Worm (Caenorhabditis elegans): ENCODE measurements around the gene Y57G11C.499.
"Not testable (repeated sequence)": the region's sequence is repeated elsewhere in the genome, so short reads cannot be mapped to it uniquely, and the experiment has no call there.

The Y57G11C.499 gene

DNA sequence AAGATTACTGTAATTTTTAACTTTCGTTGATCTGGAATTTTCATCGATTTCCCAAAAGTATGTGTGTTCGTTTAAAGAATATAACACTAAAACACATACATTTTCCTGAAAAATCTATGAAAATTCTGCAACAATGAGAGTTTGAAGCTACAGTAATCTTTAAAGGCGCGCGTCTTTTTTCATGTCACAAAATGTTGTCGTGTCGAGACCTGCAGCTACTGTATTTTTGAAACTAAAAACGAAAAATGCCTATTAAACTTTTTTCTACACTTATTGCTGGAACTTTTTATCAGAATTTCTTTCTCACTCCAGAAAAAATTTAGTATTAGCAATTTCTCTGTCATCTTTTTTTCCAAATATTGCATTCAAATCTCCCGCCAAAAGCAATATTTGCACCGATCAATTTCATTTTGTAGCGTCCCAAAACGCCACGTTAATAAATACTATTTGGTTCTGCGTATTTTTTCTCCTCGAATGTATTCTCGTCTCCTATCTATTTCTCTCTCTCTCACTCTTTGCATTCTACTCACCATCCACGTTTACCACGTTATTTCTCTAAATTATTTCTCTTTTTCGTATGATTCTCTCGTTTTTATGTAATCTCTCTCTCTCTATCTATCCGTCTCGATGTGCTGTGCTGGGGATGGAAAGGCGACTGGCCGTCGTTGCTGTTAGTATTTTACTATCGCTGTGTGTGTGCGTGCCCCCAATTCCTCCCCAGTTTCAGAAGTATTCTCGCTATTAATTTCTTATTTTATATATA lies 31.8 kb upstream of the Y57G11C.499 start, which contains the start of gene melo-1 (continued):
- TF ChIP-seq snpc-4 (tag; optimal IDR thresholded peaks at IDR 0.05): peak; percentile 42
- TF ChIP-seq nhr-67 (tag; optimal IDR thresholded peaks at IDR 0.05): no peak
- TF ChIP-seq nhr-28 (tag; optimal IDR thresholded peaks at IDR 0.05): no peak
- TF ChIP-seq elt-3 (tag; optimal IDR thresholded peaks at IDR 0.05): no peak
- peak; percentile 48 for TF ChIP-seq elt-2 (tag; optimal IDR thresholded peaks at IDR 0.05)
- TF ChIP-seq aly-2 (tag; optimal IDR thresholded peaks at IDR 0.05): no peak
- no peak for TF ChIP-seq nhr-76 (tag; optimal IDR thresholded peaks at IDR 0.05)
- TF ChIP-seq hmg-11 (tag; optimal IDR thresholded peaks at IDR 0.05): peak; percentile 73

ce11 chrIV:14784481-14784880 lies 29.7 kb upstream of the Y57G11C.499 start, which contains the start of gene nlp-56:
Gene nlp-56, minus strand, starts transcription at chrIV:14784737.
- no peak for TF ChIP-seq lin-39 (tag; optimal IDR thresholded peaks at IDR 0.05)
- no peak for TF ChIP-seq pha-4 (tag; optimal IDR thresholded peaks at IDR 0.05)
- TF ChIP-seq mdl-1 (tag; optimal IDR thresholded peaks at IDR 0.05): no peak
- TF ChIP-seq nhr-28 (tag; optimal IDR thresholded peaks at IDR 0.05): no peak
- TF ChIP-seq elt-3 (tag; optimal IDR thresholded peaks at IDR 0.05): no peak
- TF ChIP-seq egl-5 (tag; optimal IDR thresholded peaks at IDR 0.05): no peak
- TF ChIP-seq ceh-16 (tag; optimal IDR thresholded peaks at IDR 0.05): no peak
- no peak for TF ChIP-seq nhr-25 (tag; optimal IDR thresholded peaks at IDR 0.05)
- no peak for TF ChIP-seq lin-15B (tag; optimal IDR thresholded peaks at IDR 0.05)
- no peak for TF ChIP-seq ztf-11 (tag; optimal IDR thresholded peaks at IDR 0.05)

DNA sequence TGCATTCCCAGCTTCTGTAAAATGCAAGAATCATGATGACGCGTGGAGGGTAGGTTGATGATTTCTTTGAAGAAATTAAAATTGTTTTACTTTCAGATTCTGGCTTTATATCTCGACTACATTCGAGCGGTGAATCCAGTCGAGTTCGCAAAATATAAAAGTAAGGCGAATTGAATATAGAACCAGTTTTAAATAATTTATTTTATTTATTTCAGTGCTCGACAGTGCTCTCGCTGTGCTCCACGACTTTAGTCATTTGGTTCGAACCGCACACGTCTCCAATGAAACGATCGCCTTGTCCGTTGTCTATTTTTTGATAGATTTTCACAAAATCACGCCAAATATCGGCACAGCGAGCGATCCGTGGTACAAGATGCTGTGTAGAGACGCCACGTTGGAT lies 27.5 kb upstream of the Y57G11C.499 start, which contains the start of gene Y57G11C.1130:
Y57G11C.1130 (plus strand) TSS at position 301 of the 400 bp plus-strand sequence.
- TF ChIP-seq nhr-12 (tag; optimal IDR thresholded peaks at IDR 0.05): no peak
- TF ChIP-seq nhr-25 (tag; optimal IDR thresholded peaks at IDR 0.05): no peak
- no peak for TF ChIP-seq lin-39 (tag; optimal IDR thresholded peaks at IDR 0.05)

ce11 chrIV:14781537-14781936 lies 26.8 kb upstream of the Y57G11C.499 start, which contains the start of gene Y57G11C.8:
Gene Y57G11C.8, plus strand, starts transcription at chrIV:14781837.
- TF ChIP-seq pqm-1 (tag; optimal IDR thresholded peaks at IDR 0.05) (no peak), nhr-12 (tag; optimal IDR thresholded peaks at IDR 0.05) (no peak), nhr-237 (tag; optimal IDR thresholded peaks at IDR 0.05) (no peak), ceh-82 (tag; optimal IDR thresholded peaks at IDR 0.05) (no peak), snpc-4 (tag; optimal IDR thresholded peaks at IDR 0.05) (no peak)

DNA sequence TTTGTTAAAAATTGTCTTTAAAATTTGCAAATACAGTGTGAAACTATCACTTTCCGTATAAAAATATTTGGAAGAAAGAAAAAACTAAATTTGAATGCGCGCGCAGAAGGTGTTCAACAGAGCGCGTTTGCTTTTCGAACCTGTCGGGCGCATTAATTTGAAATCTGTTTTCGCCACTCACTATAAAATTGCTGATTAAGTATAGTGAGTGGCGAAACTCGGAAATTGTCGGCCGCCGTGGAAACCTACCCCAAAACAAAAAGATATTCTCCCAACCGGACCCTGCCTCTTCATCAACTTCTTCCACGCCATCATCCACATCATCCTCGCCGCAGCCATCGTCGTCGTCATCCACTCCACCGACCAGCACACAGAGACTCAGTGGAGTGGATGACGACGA lies 25.8 kb upstream of the Y57G11C.499 start:
- peak; percentile 38 for TF ChIP-seq snpc-4 (tag; optimal IDR thresholded peaks at IDR 0.05)

DNA sequence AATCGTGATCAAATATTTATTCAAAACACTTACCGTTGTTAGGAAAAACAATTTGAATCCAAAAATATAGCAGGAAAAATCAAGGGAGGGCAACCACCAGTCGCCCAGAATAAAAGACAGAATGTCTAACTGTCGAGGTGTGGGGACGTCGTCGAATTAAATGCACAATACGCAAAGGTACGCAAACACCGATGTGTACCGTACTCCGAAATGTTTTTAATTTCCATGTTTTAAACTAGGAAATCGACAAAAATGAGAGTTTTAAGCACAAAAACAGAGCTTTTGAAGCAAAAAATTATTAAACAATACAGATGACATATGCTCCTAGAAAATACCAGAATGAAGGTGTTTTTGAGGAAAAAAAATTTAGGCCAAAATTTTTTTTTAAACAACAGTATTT lies 19.7 kb upstream of the Y57G11C.499 start, which contains the start of gene Y57G11C.51:
Y57G11C.51 (minus strand) TSS at position 101 of the 400 bp plus-strand sequence.
- TF ChIP-seq zag-1, mml-1, nhr-11 (tag; optimal IDR thresholded peaks at IDR 0.05): not testable (repeated sequence)

- no peak for TF ChIP-seq nhr-67 (tag; optimal IDR thresholded peaks at IDR 0.05)
- TF ChIP-seq nhr-12 (tag; optimal IDR thresholded peaks at IDR 0.05): no peak
- no peak for TF ChIP-seq mdl-1 (tag; optimal IDR thresholded peaks at IDR 0.05)
- TF ChIP-seq lin-15B (tag; optimal IDR thresholded peaks at IDR 0.05): peak; percentile 3
Observed at ce11 chrIV:14773280-14774071, 18.7 kb upstream of the Y57G11C.499 start, which contains the start of gene Y57G11C.36. Gene Y57G11C.36, minus strand, starts transcription at chrIV:14773781.

DNA sequence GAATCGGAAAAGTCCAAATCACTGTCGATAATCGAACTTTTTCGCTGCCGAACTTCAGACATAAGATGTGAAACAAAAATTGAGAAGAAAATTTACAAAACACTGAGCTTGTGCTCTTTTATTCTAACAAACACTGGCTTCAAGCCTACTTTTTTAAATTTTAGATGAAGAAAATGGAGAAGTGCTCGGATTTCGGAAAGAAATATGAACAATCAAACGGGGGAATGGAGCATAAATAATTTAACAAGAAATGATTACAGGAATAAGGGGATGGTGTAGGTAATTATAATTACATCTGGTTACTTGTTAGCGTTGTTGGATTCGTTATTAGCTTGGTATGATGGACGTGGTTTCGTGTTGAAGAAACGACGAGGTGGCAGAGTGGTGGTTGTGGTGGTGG lies 16.6 kb upstream of the Y57G11C.499 start, which contains the start of gene degl-1:
degl-1 (minus strand) TSS at position 101 of the 400 bp plus-strand sequence.
- TF ChIP-seq elt-1 (tag; optimal IDR thresholded peaks at IDR 0.05) (no peak), zag-1 (tag; optimal IDR thresholded peaks at IDR 0.05) (no peak), aly-2 (tag; optimal IDR thresholded peaks at IDR 0.05) (no peak), nhr-25 (tag; optimal IDR thresholded peaks at IDR 0.05) (no peak), nhr-67 (tag; optimal IDR thresholded peaks at IDR 0.05) (no peak), lin-15B (tag; optimal IDR thresholded peaks at IDR 0.05) (no peak), lin-39 (tag; optimal IDR thresholded peaks at IDR 0.05) (no peak), lsy-12 (tag; optimal IDR thresholded peaks at IDR 0.05) (no peak), nfya-1 (tag; optimal IDR thresholded peaks at IDR 0.05; ENCODE audit: insufficient read depth) (no peak), tbx-2 (tag; optimal IDR thresholded peaks at IDR 0.05) (no peak), elt-3 (tag; optimal IDR thresholded peaks at IDR 0.05) (no peak), R02D3.7 (tag; optimal IDR thresholded peaks at IDR 0.05) (no peak), nhr-76 (tag; optimal IDR thresholded peaks at IDR 0.05) (no peak), fos-1 (tag; optimal IDR thresholded peaks at IDR 0.05) (no peak), nhr-11 (tag; optimal IDR thresholded peaks at IDR 0.05) (no peak), unc-62 (GFP tag; optimal IDR thresholded peaks at IDR 0.05) (no peak), sea-2 (GFP tag; optimal IDR thresholded peaks at IDR 0.05) (no peak), ceh-16 (tag; optimal IDR thresholded peaks at IDR 0.05) (no peak)
